Fruit fly (Drosophila melanogaster): ENCODE measurements around the gene Las.

Gene Las

dm6 chr3L:20399550-20400109 is 32.5 kb downstream of the Las start (continued):
- TF ChIP-seq Stat92E (GFP tag; optimal IDR thresholded peaks at IDR 0.05) (no peak), amos (GFP tag; IDR thresholded peaks at IDR 0.05; ENCODE audit: partially characterized antibody) (no peak), CG6254 (GFP tag; optimal IDR thresholded peaks at IDR 0.05) (peak; percentile 55), CG6175 (GFP tag; IDR thresholded peaks at IDR 0.05) (0 out of 3 replicates have a peak, but pooled peaks have one; percentile 41), B-H1 (GFP tag; IDR thresholded peaks at IDR 0.05) (peak; percentile 63), chinmo (GFP tag; IDR thresholded peaks at IDR 0.05; ENCODE audit: partially characterized antibody) (no peak), dm (GFP tag; optimal IDR thresholded peaks at IDR 0.05) (peak; percentile 66), Tbp (GFP tag; optimal IDR thresholded peaks at IDR 0.05) (no peak), otp (GFP tag; IDR thresholded peaks at IDR 0.05) (peak; percentile 74; the same call in 1 of the 3 replicates), CG10274 (GFP tag; optimal IDR thresholded peaks at IDR 0.05) (peak; percentile 49), chm (GFP tag; IDR thresholded peaks at IDR 0.05) (peak; percentile 79), Oaz (GFP tag; IDR thresholded peaks at IDR 0.05) (peak; percentile 69), HLH54F (GFP tag; optimal IDR thresholded peaks at IDR 0.05) (peak; percentile 85), CG3407 (GFP tag; optimal IDR thresholded peaks at IDR 0.05) (peak; percentile 65), CG12236 (GFP tag; optimal IDR thresholded peaks at IDR 0.05) (peak; percentile 15), Dip2 (GFP tag; IDR thresholded peaks at IDR 0.05) (no peak), slbo (GFP tag; IDR thresholded peaks at IDR 0.05) (peak; percentile 94), B-H2 (GFP tag; optimal IDR thresholded peaks at IDR 0.05) (peak; percentile 91), CG14441 (GFP tag; IDR thresholded peaks at IDR 0.05) (peak; percentile 81), CG12391 (tag; optimal IDR thresholded peaks at IDR 0.05) (peak; percentile 89), sc (optimal IDR thresholded peaks at IDR 0.05) (no peak), sc (GFP tag; optimal IDR thresholded peaks at IDR 0.05) (peak; percentile 64), wdn (GFP tag; IDR thresholded peaks at IDR 0.05) (peak; percentile 83), CG3847 (GFP tag; IDR thresholded peaks at IDR 0.05) (peak; percentile 83), CG12155 (GFP tag; optimal IDR thresholded peaks at IDR 0.05) (peak; percentile 85), Dfd (GFP tag; optimal IDR thresholded peaks at IDR 0.05) (no peak), CG5180 (GFP tag; optimal IDR thresholded peaks at IDR 0.05) (peak; percentile 80), CG4404 (GFP tag; IDR thresholded peaks at IDR 0.05) (peak; percentile 67), jumu (GFP tag; optimal IDR thresholded peaks at IDR 0.05) (peak; percentile 52), unc-4 (GFP tag; IDR thresholded peaks at IDR 0.05; ENCODE audit: partially characterized antibody) (no peak), cg (GFP tag; optimal IDR thresholded peaks at IDR 0.05) (no peak), Chrac-16 (GFP tag; optimal IDR thresholded peaks at IDR 0.05) (peak; percentile 84), CG32767 (GFP tag; IDR thresholded peaks at IDR 0.05) (peak; percentile 77), jigr1 (GFP tag; IDR thresholded peaks at IDR 0.05) (peak; percentile 58; the same call in 1 of the 3 replicates), CG7357 (GFP tag; IDR thresholded peaks at IDR 0.05) (peak; percentile 72), CG9727 (GFP tag; optimal IDR thresholded peaks at IDR 0.05) (peak; percentile 88), ase (GFP tag; IDR thresholded peaks at IDR 0.05) (peak; percentile 76; the same call in 2 of the 3 replicates), CG12942 (GFP tag; optimal IDR thresholded peaks at IDR 0.05) (peak; percentile 74), sim (GFP tag; IDR thresholded peaks at IDR 0.05) (peak; percentile 24; the same call in 1 of the 2 replicates), danr (GFP tag; IDR thresholded peaks at IDR 0.05) (peak; percentile 62), Drgx (GFP tag; IDR thresholded peaks at IDR 0.05) (peak; percentile 92), Dref (GFP tag; IDR thresholded peaks at IDR 0.05) (peak; percentile 33; the same call in 1 of the 2 replicates), ro (GFP tag; IDR thresholded peaks at IDR 0.05) (peak; percentile 71), toy (GFP tag; IDR thresholded peaks at IDR 0.05) (peak; percentile 73), Hand (GFP tag; optimal IDR thresholded peaks at IDR 0.05) (peak; percentile 84), Rfx (GFP tag; IDR thresholded peaks at IDR 0.05) (peak; percentile 92), NfI (GFP tag; optimal IDR thresholded peaks at IDR 0.05) (peak; percentile 83), Optix (GFP tag; IDR thresholded peaks at IDR 0.05) (peak; percentile 64; the same call in 1 of the 3 replicates), Ada2b (GFP tag; IDR thresholded peaks at IDR 0.05) (peak; percentile 80), CG3163 (GFP tag; optimal IDR thresholded peaks at IDR 0.05) (peak; percentile 50), emc (GFP tag; optimal IDR thresholded peaks at IDR 0.05) (peak; percentile 41)

Data from whole organism, embryonic.